Fruit fly (Drosophila melanogaster) S2 (cell line): ENCODE data around the gene Ugt37D1.

ENCODE experiments used
- CG8478 ChIP-seq: fragments of >200 bp; optimal IDR thresholded peaks from 2 replicates; lab custom pipeline; 2018
- CTCF ChIP-seq, 2 experiments: fragments of >200 bp; optimal IDR thresholded peaks; 2 replicates each; lab custom pipeline; 2018

DNA sequence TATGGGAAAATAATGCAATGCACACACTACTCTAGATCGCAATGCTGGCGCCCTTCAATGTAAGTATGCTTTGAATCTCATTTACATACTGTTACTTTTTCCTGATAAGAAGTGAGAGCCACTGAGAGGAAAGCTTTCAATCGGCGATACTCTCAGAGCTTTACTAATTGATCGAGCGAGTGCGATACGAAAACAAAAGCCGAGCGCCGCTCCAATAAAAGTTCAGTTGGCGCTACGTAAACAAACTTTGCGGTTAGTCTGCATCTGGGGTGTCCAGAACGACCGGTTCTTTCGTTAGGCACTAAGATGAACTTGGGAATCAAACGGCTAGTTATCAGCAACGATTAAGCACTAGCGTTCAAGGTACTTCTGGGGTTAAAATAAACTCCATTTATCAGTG, 7.5 kb upstream of the Ugt37D1 start, which contains the start of gene CG17928:
- TF ChIP-seq CTCF (optimal IDR thresholded peaks at IDR 0.05; lab: Kevin White, UChicago), result no peak
- TF ChIP-seq CG8478 (lab: Kevin White, UChicago), result no peak
